Fruit fly (Drosophila melanogaster) whole organism, wandering third instar larva: Measurements from ENCODE around the gene Frmd5.

Experiments used
- CG9705 ChIP-seq: fragments of 200-800 bp; sonication (Bioruptor generic); optimal IDR thresholded peaks from 2 replicates; lab custom pipeline; 2018; ENCODE audit warnings: missing biosample characterization, mild to moderate bottlenecking, missing genetic modification characterization
- Dfd ChIP-seq: fragments of >200 bp; optimal IDR thresholded peaks from 2 replicates; lab custom pipeline; 2017; ENCODE audit warnings: missing biosample characterization, missing genetic modification characterization
- Dif ChIP-seq: fragments of 200-275, 200-300 bp; sonication (Bioruptor generic); optimal IDR thresholded peaks from 2 replicates; lab custom pipeline; 2018; ENCODE audit warnings: missing biosample characterization, missing genetic modification characterization; ENCODE audit not compliant: partially characterized antibody
- GATAd ChIP-seq: sonication (Bioruptor generic); optimal IDR thresholded peaks from 2 replicates; lab custom pipeline; 2016; ENCODE audit warnings: missing biosample characterization, missing genetic modification characterization
- Vsx2 ChIP-seq: fragments of 200-300, 225-300 bp; sonication (Bioruptor generic); optimal IDR thresholded peaks from 2 replicates; lab custom pipeline; 2018; ENCODE audit warnings: missing biosample characterization, missing genetic modification characterization; ENCODE audit not compliant: partially characterized antibody
- h ChIP-seq: fragments of 200-800 bp; sonication (Bioruptor generic); optimal IDR thresholded peaks from 3 replicates; lab custom pipeline; 2016; ENCODE audit warnings: missing biosample characterization, mild to moderate bottlenecking, missing genetic modification characterization
- pan ChIP-seq: fragments of >200 bp; optimal IDR thresholded peaks from 2 replicates; lab custom pipeline; 2017

dm6 chr2L:10386824-10387223 is 42.6 kb downstream of the Frmd5 start:
- TF ChIP-seq CG9705 (GFP tag; lab: Kevin White, UChicago) (no peak), Dif (GFP tag; lab: Kevin White, UChicago) (no peak), GATAd (GFP tag; lab: Kevin White, UChicago) (no peak), Dfd (GFP tag; lab: Kevin White, UChicago) (no peak), pan (lab: Kevin White, UChicago) (no peak), Vsx2 (no peak), h (no peak)
